Worm (Caenorhabditis elegans) whole organism, late embryonic: ENCODE data around the gene K02E7.11.

Experiments
- ahr-1 ChIP-seq: sonication (generic microtip); optimal IDR thresholded peaks from 2 replicates; lab custom pipeline; 2016; ENCODE audit warnings: missing genetic modification characterization, missing compliant biosample characterization
- ama-1 ChIP-seq: fragments of 150-350 bp; optimal IDR thresholded peaks from 2 replicates; lab custom pipeline; 2014
- fax-1 ChIP-seq: sonication (generic microtip); optimal IDR thresholded peaks from 2 replicates; lab custom pipeline; 2016; ENCODE audit warnings: missing genotype, missing genetic modification characterization, missing compliant biosample characterization
- hlh-30 ChIP-seq: sonication (generic microtip); optimal IDR thresholded peaks from 2 replicates; lab custom pipeline; 2017; ENCODE audit warnings: antibody characterized with exemption, missing genetic modification characterization, missing compliant biosample characterization; ENCODE audit not compliant: insufficient read depth
- hlh-6 ChIP-seq: sonication (generic microtip); optimal IDR thresholded peaks from 2 replicates; lab custom pipeline; 2016; ENCODE audit warnings: missing genotype, missing genetic modification characterization, missing compliant biosample characterization
- lim-6 ChIP-seq: sonication (generic microtip); optimal IDR thresholded peaks from 2 replicates; lab custom pipeline; 2016; ENCODE audit warnings: missing genetic modification characterization, missing compliant biosample characterization
- pag-3 ChIP-seq: sonication (generic microtip); optimal IDR thresholded peaks from 2 replicates; lab custom pipeline; 2016; ENCODE audit warnings: missing compliant biosample characterization, missing genetic modification characterization, borderline replicate concordance
- pha-4 ChIP-seq: fragments of 150-350 bp; optimal IDR thresholded peaks from 2 replicates; lab custom pipeline; 2018; ENCODE audit warnings: missing biosample characterization, missing genetic modification reagents, missing genetic modification characterization
- tbx-7 ChIP-seq: sonication (generic microtip); optimal IDR thresholded peaks from 2 replicates; lab custom pipeline; 2016; ENCODE audit warnings: missing genotype, missing genetic modification characterization, missing compliant biosample characterization
- unc-55 ChIP-seq: sonication (generic microtip); optimal IDR thresholded peaks from 2 replicates; lab custom pipeline; 2017; ENCODE audit warnings: missing biosample characterization, missing genetic modification reagents, missing genetic modification characterization

DNA sequence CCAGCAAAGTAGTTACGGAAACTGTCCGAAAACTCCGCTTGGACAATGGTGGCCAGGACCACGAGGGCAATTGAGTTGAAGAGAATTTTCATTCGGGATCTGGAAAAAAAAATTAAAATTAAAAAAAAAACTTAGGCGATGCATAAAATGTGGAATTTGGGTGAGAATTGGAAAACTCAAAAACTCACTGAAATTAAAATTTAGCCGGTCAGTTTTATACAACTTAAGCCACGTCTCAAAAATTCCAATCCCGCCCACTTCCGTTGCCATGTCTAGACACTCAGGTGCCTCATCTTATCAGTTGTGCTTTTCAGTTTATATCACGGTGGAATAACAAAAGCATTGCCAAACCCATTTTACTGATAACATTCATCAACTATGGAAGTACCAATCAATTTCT lies 35.6 kb upstream of the K02E7.11 start, which contains the start of gene lips-11:
- TF ChIP-seq ama-1 (lab: Kevin White, UChicago) (no peak), lim-6 (no peak), hlh-6 (no peak), unc-55 (GFP tag; lab: Kevin White, UChicago) (no peak), fax-1 (tag; lab: Kevin White, UChicago) (no peak), ahr-1 (tag; lab: Kevin White, UChicago) (no peak), pha-4 (tag; lab: Kevin White, UChicago) (no peak), pag-3 (no peak), hlh-30 (no peak), tbx-7 (tag; lab: Kevin White, UChicago) (no peak)
